Worm (Caenorhabditis elegans): ENCODE data around the gene ccch-5.

- no peak for TF ChIP-seq ceh-82 (tag; optimal IDR thresholded peaks at IDR 0.05)
- no peak for TF ChIP-seq unc-62 (GFP tag; optimal IDR thresholded peaks at IDR 0.05)
- no peak for TF ChIP-seq ZK546.5 (tag; optimal IDR thresholded peaks at IDR 0.05)
- no peak for TF ChIP-seq elt-3 (tag; optimal IDR thresholded peaks at IDR 0.05)
- no peak for TF ChIP-seq pha-4 (tag; optimal IDR thresholded peaks at IDR 0.05)
- no peak for TF ChIP-seq nhr-28 (tag; optimal IDR thresholded peaks at IDR 0.05)
- TF ChIP-seq nhr-77 (tag; optimal IDR thresholded peaks at IDR 0.05): no peak
- TF ChIP-seq lin-15B (tag; optimal IDR thresholded peaks at IDR 0.05): no peak
Measured at ce11 chrIV:14944234-14944633, 24.8 kb downstream of the ccch-5 start, which contains the start of gene Y57G11C.48.

All from whole organism, L3 larva.